Fruit fly (Drosophila melanogaster) whole organism, embryonic: Measurements from ENCODE around the gene trbd.

ENCODE experiments used
- Antp ChIP-seq: fragments of 200-800 bp; sonication (Bioruptor generic); optimal IDR thresholded peaks from 3 replicates; lab custom pipeline; 2016; ENCODE audit warnings: missing biosample characterization, missing genetic modification characterization
- Atf-2 ChIP-seq: fragments of 200-800 bp; sonication (Bioruptor generic); optimal IDR thresholded peaks from 2 replicates; lab custom pipeline; 2016; ENCODE audit warnings: missing biosample characterization, missing genetic modification characterization
- CG10267 ChIP-seq: fragments of 200-800 bp; sonication (Bioruptor generic); optimal IDR thresholded peaks from 2 replicates; lab custom pipeline; 2018; ENCODE audit warnings: missing biosample characterization, mild to moderate bottlenecking, missing genetic modification characterization, moderate library complexity
- CG10366 ChIP-seq: fragments of 200-800 bp; sonication (Bioruptor generic); IDR thresholded peaks from 2 replicates; pipeline ENCODE4 v1.3.6; 2022; ENCODE audit warnings: missing biosample characterization, missing genetic modification characterization
- CG10543 ChIP-seq: fragments of 200-800 bp; sonication (Bioruptor generic); optimal IDR thresholded peaks from 3 replicates; lab custom pipeline; 2017; ENCODE audit warnings: missing biosample characterization, mild to moderate bottlenecking, missing genetic modification characterization, moderate library complexity
- CG11723 ChIP-seq: fragments of 200-800 bp; sonication (Bioruptor generic); optimal IDR thresholded peaks from 2 replicates; lab custom pipeline; 2017; ENCODE audit warnings: missing biosample characterization, mild to moderate bottlenecking, missing genetic modification characterization
- CG12155 ChIP-seq: fragments of 200-800 bp; sonication (Bioruptor generic); optimal IDR thresholded peaks from 3 replicates; lab custom pipeline; 2016; ENCODE audit warnings: missing biosample characterization, missing genetic modification characterization
- CG13123 ChIP-seq: fragments of 200-800 bp; sonication (Bioruptor generic); optimal IDR thresholded peaks from 2 replicates; lab custom pipeline; 2016; ENCODE audit warnings: missing biosample characterization, missing genetic modification characterization
- CG13296 ChIP-seq: fragments of 200-800 bp; sonication (Bioruptor generic); optimal IDR thresholded peaks from 3 replicates; lab custom pipeline; 2018; ENCODE audit warnings: missing biosample characterization, mild to moderate bottlenecking, missing genetic modification characterization
- CG13624 ChIP-seq: fragments of 200-800 bp; sonication (Bioruptor generic); optimal IDR thresholded peaks from 2 replicates; lab custom pipeline; 2016; ENCODE audit warnings: missing biosample characterization, missing genetic modification characterization
- CG13894 ChIP-seq: fragments of 200-800 bp; sonication (Bioruptor generic); optimal IDR thresholded peaks from 3 replicates; lab custom pipeline; 2018; ENCODE audit warnings: missing biosample characterization, mild to moderate bottlenecking, missing genetic modification characterization, moderate library complexity
- CG14710 ChIP-seq: fragments of 200-800 bp; sonication (Bioruptor generic); optimal IDR thresholded peaks from 3 replicates; lab custom pipeline; 2019; ENCODE audit warnings: missing biosample characterization, mild to moderate bottlenecking, missing genetic modification characterization, moderate library complexity
- CG15011 ChIP-seq: fragments of 200-800 bp; sonication (Bioruptor generic); optimal IDR thresholded peaks from 3 replicates; lab custom pipeline; 2018; ENCODE audit warnings: missing biosample characterization, mild to moderate bottlenecking, missing genetic modification characterization
- CG1529 ChIP-seq: fragments of 200-800 bp; sonication (Bioruptor generic); optimal IDR thresholded peaks from 3 replicates; lab custom pipeline; 2018; ENCODE audit warnings: missing biosample characterization, missing genetic modification characterization
- CG1647 ChIP-seq: fragments of 200-800 bp; sonication (Bioruptor generic); optimal IDR thresholded peaks from 3 replicates; lab custom pipeline; 2016; ENCODE audit warnings: missing biosample characterization, missing genetic modification characterization
- CG16815 ChIP-seq: fragments of 200-800 bp; sonication (Bioruptor generic); optimal IDR thresholded peaks from 3 replicates; lab custom pipeline; 2017; ENCODE audit warnings: missing biosample characterization, mild to moderate bottlenecking, missing genetic modification characterization
- CG16863 ChIP-seq: fragments of 200-800 bp; sonication (Bioruptor generic); optimal IDR thresholded peaks from 3 replicates; lab custom pipeline; 2016; ENCODE audit warnings: missing biosample characterization, missing genetic modification characterization
- CG17359 ChIP-seq: fragments of 200-800 bp; sonication (Bioruptor generic); optimal IDR thresholded peaks from 3 replicates; lab custom pipeline; 2018; ENCODE audit warnings: missing biosample characterization, mild to moderate bottlenecking, missing genetic modification characterization, moderate library complexity
- CG17612 ChIP-seq: fragments of 200-800 bp; sonication (Bioruptor generic); IDR thresholded peaks from 2 replicates; pipeline ENCODE4 v1.3.6; 2022; ENCODE audit warnings: missing biosample characterization, missing genetic modification characterization
- CG18619 ChIP-seq: fragments of 200-800 bp; sonication (Bioruptor generic); optimal IDR thresholded peaks from 3 replicates; lab custom pipeline; 2017; ENCODE audit warnings: missing biosample characterization, mild to moderate bottlenecking, missing genetic modification characterization
- CG2202 ChIP-seq: fragments of 200-800 bp; sonication (Bioruptor generic); optimal IDR thresholded peaks from 2 replicates; lab custom pipeline; 2018; ENCODE audit warnings: missing biosample characterization, mild to moderate bottlenecking, missing genetic modification characterization
- CG3407 ChIP-seq: fragments of 200-800 bp; sonication (Bioruptor generic); optimal IDR thresholded peaks from 2 replicates; lab custom pipeline; 2018; ENCODE audit warnings: missing biosample characterization, mild to moderate bottlenecking, missing genetic modification characterization
- CG4282 ChIP-seq: fragments of 200-800 bp; sonication (Bioruptor generic); optimal IDR thresholded peaks from 2 replicates; lab custom pipeline; 2016; ENCODE audit warnings: missing biosample characterization, missing genetic modification characterization
- CG4707 ChIP-seq: fragments of 200-800 bp; sonication (Bioruptor generic); optimal IDR thresholded peaks from 2 replicates; lab custom pipeline; 2018; ENCODE audit warnings: missing biosample characterization, mild to moderate bottlenecking, missing genetic modification characterization, moderate library complexity
- CG6175 ChIP-seq: fragments of 200-800 bp; sonication (Bioruptor generic); IDR thresholded peaks from 3 replicates; pipeline ENCODE4 v1.3.6; 2022; ENCODE audit warnings: missing biosample characterization, missing genetic modification characterization
- CG6272 ChIP-seq: fragments of 200-800 bp; sonication (Bioruptor generic); IDR thresholded peaks from 2 replicates; pipeline ENCODE4 v1.3.6; 2022; ENCODE audit warnings: missing biosample characterization, missing genetic modification characterization
- CG6765 ChIP-seq: fragments of 200-800 bp; sonication (Bioruptor generic); optimal IDR thresholded peaks from 3 replicates; lab custom pipeline; 2017; ENCODE audit warnings: missing biosample characterization, mild to moderate bottlenecking, missing genetic modification characterization
- CG8765 ChIP-seq: fragments of 200-800 bp; sonication (Bioruptor generic); IDR thresholded peaks from 2 replicates; pipeline ENCODE4 v1.3.6; 2022; ENCODE audit warnings: missing biosample characterization, missing genetic modification characterization
- CHES-1-like ChIP-seq: fragments of 200-800 bp; sonication (Bioruptor generic); optimal IDR thresholded peaks from 2 replicates; lab custom pipeline; 2016; ENCODE audit warnings: missing biosample characterization, missing genetic modification characterization
- CTCF ChIP-seq: fragments of 200-800 bp; sonication (Bioruptor generic); optimal IDR thresholded peaks from 2 replicates; lab custom pipeline; 2017; ENCODE audit warnings: missing biosample characterization, mild to moderate bottlenecking, missing genetic modification characterization, moderate library complexity
- CkIIα-i1 ChIP-seq: fragments of 200-800 bp; sonication (Bioruptor generic); IDR thresholded peaks from 2 replicates; pipeline ENCODE4 v1.3.6; 2022; ENCODE audit warnings: missing biosample characterization, missing genetic modification characterization
- Doc2 ChIP-seq: fragments of 200-800 bp; sonication (Bioruptor generic); IDR thresholded peaks from 2 replicates; pipeline ENCODE4 v1.3.6; 2022; ENCODE audit warnings: missing biosample characterization, missing genetic modification characterization
- Ets65A ChIP-seq: fragments of 200-800 bp; sonication (Bioruptor generic); peaks from one replicate; lab custom pipeline; 2016; ENCODE audit warnings: missing biosample characterization, missing genetic modification characterization
- HLH54F ChIP-seq: fragments of 200-800 bp; sonication (Bioruptor generic); optimal IDR thresholded peaks from 3 replicates; lab custom pipeline; 2016; ENCODE audit warnings: missing biosample characterization, missing genetic modification characterization
- Hand ChIP-seq: fragments of 200-800 bp; sonication (Bioruptor generic); optimal IDR thresholded peaks from 2 replicates; lab custom pipeline; 2017; ENCODE audit warnings: mild to moderate bottlenecking, missing biosample characterization, missing genetic modification reagents, missing genetic modification characterization
- Hmr ChIP-seq: fragments of 200-800 bp; sonication (Bioruptor generic); optimal IDR thresholded peaks from 3 replicates; lab custom pipeline; 2017; ENCODE audit warnings: mild to moderate bottlenecking, missing biosample characterization, missing genetic modification reagents, missing genetic modification characterization
- Mes4 ChIP-seq: fragments of 200-800 bp; sonication (Bioruptor generic); optimal IDR thresholded peaks from 2 replicates; lab custom pipeline; 2016; ENCODE audit warnings: missing biosample characterization, missing genetic modification characterization
- Pdp1 ChIP-seq, 2 experiments: fragments of 200-800 bp; sonication (Bioruptor generic); optimal IDR thresholded peaks; 3 replicates each; lab custom pipeline; 2016; ENCODE audit warnings: missing biosample characterization in 2 of 2, missing genetic modification characterization in 2 of 2, mild to moderate bottlenecking in 1 of 2, moderate library complexity in 1 of 2
- Trl ChIP-seq, 3 experiments: fragments of >200 bp in 2 of 3; fragments of 200-800 bp in 1 of 3; sonication (Bioruptor generic) in 1 of 3; optimal IDR thresholded peaks; 2 replicates in 1 of 3; 3 replicates in 2 of 3; lab custom pipeline; 2016 to 2017; ENCODE audit warnings: missing biosample characterization in 1 of 3, missing genetic modification characterization in 1 of 3
- Xrp1 ChIP-seq: fragments of 200-800 bp; sonication (Bioruptor generic); IDR thresholded peaks from 2 replicates; pipeline ENCODE4 v1.3.6; 2022; ENCODE audit warnings: missing biosample characterization, missing genetic modification characterization
- caup ChIP-seq: fragments of 200-800 bp; sonication (Bioruptor generic); optimal IDR thresholded peaks from 3 replicates; lab custom pipeline; 2017; ENCODE audit warnings: missing biosample characterization, mild to moderate bottlenecking, missing genetic modification characterization, moderate library complexity; ENCODE audit not compliant: severe bottlenecking
- chm ChIP-seq: fragments of 200-800 bp; sonication (Bioruptor generic); IDR thresholded peaks from 2 replicates; pipeline ENCODE4 v1.3.6; 2022; ENCODE audit warnings: missing biosample characterization, missing genetic modification characterization
- fu2 ChIP-seq: fragments of 200-800 bp; sonication (Bioruptor generic); optimal IDR thresholded peaks from 2 replicates; lab custom pipeline; 2016; ENCODE audit warnings: missing biosample characterization, missing genetic modification characterization
- gsb-n ChIP-seq: fragments of 200-800 bp; sonication (Bioruptor generic); optimal IDR thresholded peaks from 3 replicates; lab custom pipeline; 2018; ENCODE audit warnings: missing biosample characterization, mild to moderate bottlenecking, missing genetic modification characterization
- kni ChIP-seq: fragments of 200-800 bp; sonication (Bioruptor generic); optimal IDR thresholded peaks from 3 replicates; lab custom pipeline; 2017; ENCODE audit warnings: mild to moderate bottlenecking, missing biosample characterization, missing genetic modification reagents, missing genetic modification characterization
- lbe ChIP-seq: fragments of 200-800 bp; sonication (Bioruptor generic); optimal IDR thresholded peaks from 2 replicates; lab custom pipeline; 2016; ENCODE audit warnings: missing biosample characterization, mild to moderate bottlenecking, missing genetic modification characterization
- nerfin-2 ChIP-seq: fragments of 200-800 bp; sonication (Bioruptor generic); IDR thresholded peaks from 2 replicates; pipeline ENCODE4 v1.3.6; 2022; ENCODE audit warnings: missing biosample characterization, missing genetic modification characterization; ENCODE audit not compliant: partially characterized antibody
- otp ChIP-seq: fragments of 200-800 bp; sonication (Bioruptor generic); IDR thresholded peaks from 3 replicates; pipeline ENCODE4, ENCODE4 v1.3.6; 2022; ENCODE audit warnings: missing biosample characterization, missing genetic modification characterization
- ro ChIP-seq: fragments of 200-800 bp; sonication (Bioruptor generic); IDR thresholded peaks from 2 replicates; pipeline ENCODE4 v1.3.6; 2022; ENCODE audit warnings: missing biosample characterization, missing genetic modification characterization
- sima ChIP-seq: fragments of 200-800 bp; sonication (Bioruptor generic); optimal IDR thresholded peaks from 2 replicates; lab custom pipeline; 2016; ENCODE audit warnings: missing biosample characterization, missing genetic modification characterization
- so ChIP-seq: fragments of 200-800 bp; sonication (Bioruptor generic); IDR thresholded peaks from 3 replicates; pipeline ENCODE4 v1.3.6; 2022; ENCODE audit warnings: missing biosample characterization, missing genetic modification characterization
- trem ChIP-seq: fragments of 200-800 bp; optimal IDR thresholded peaks from 3 replicates; lab custom pipeline; 2019; ENCODE audit warnings: missing biosample characterization, mild to moderate bottlenecking, missing genetic modification characterization, moderate library complexity

trbd gene

dm6 chr3R:9702567-9702966, 8.3 kb downstream of the trbd start (continued):
- TF ChIP-seq otp: no peak
- TF ChIP-seq Pdp1 (GFP tag; optimal IDR thresholded peaks at IDR 0.05; lab: Kevin White, UChicago): peak; percentile 83 to 84
- TF ChIP-seq fu2 (GFP tag; lab: Kevin White, UChicago): peak; percentile 69
- TF ChIP-seq CG14710 (tag; lab: Kevin White, UChicago): peak; percentile 82
- TF ChIP-seq sima: peak; percentile 67
- TF ChIP-seq CG12155 (GFP tag; lab: Kevin White, UChicago): peak; percentile 77
- TF ChIP-seq CG15011 (GFP tag; lab: Kevin White, UChicago): peak; percentile 86
- TF ChIP-seq CG10267 (tag; lab: Kevin White, UChicago): peak; percentile 79
- peak; percentile 84 for TF ChIP-seq HLH54F (GFP tag; lab: Kevin White, UChicago)
- no peak for TF ChIP-seq CG10366 (GFP tag; lab: Robert Waterston, UW)
- no peak for TF ChIP-seq ro (GFP tag; lab: Robert Waterston, UW)
- peak; percentile 85 for TF ChIP-seq CG1529 (GFP tag; lab: Kevin White, UChicago)
- no peak for TF ChIP-seq CkIIα-i1 (GFP tag; lab: Robert Waterston, UW)
- TF ChIP-seq so (GFP tag; lab: Robert Waterston, UW): no peak
- peak; percentile 85 for TF ChIP-seq CG6765
- TF ChIP-seq CG13296 (GFP tag; lab: Kevin White, UChicago): peak; percentile 87
- TF ChIP-seq CHES-1-like: peak; percentile 79
- no peak for TF ChIP-seq CG17612
- peak; percentile 86 for TF ChIP-seq CG16863 (GFP tag; lab: Kevin White, UChicago)
- peak; percentile 72 for TF ChIP-seq Mes4 (GFP tag; lab: Kevin White, UChicago)
- TF ChIP-seq gsb-n (tag; lab: Kevin White, UChicago): peak; percentile 79
- peak; percentile 73 for TF ChIP-seq Hand (GFP tag; lab: Kevin White, UChicago)
- TF ChIP-seq caup (GFP tag; lab: Kevin White, UChicago): peak; percentile 87
- TF ChIP-seq kni (GFP tag; lab: Kevin White, UChicago): peak; percentile 12
- TF ChIP-seq CG3407 (GFP tag; lab: Kevin White, UChicago): peak; percentile 82
- TF ChIP-seq CG2202 (tag; lab: Kevin White, UChicago): peak; percentile 81
- TF ChIP-seq trem (tag; lab: Kevin White, UChicago): peak; percentile 83
- TF ChIP-seq CG10543 (GFP tag; lab: Kevin White, UChicago): peak; percentile 42
- no peak for TF ChIP-seq Doc2 (GFP tag; lab: Robert Waterston, UW)
- TF ChIP-seq Trl (optimal IDR thresholded peaks at IDR 0.05; lab: Kevin White, UChicago): no peak
- TF ChIP-seq Trl (GFP tag; optimal IDR thresholded peaks at IDR 0.05; lab: Kevin White, UChicago): peak; percentile 81
- TF ChIP-seq CTCF (GFP tag; lab: Kevin White, UChicago): peak; percentile 54
- no peak for TF ChIP-seq nerfin-2 (GFP tag; lab: Robert Waterston, UW)
- peak; percentile 49 for TF ChIP-seq CG4282 (GFP tag; lab: Kevin White, UChicago)
- peak; percentile 95 for TF ChIP-seq CG17359 (tag; lab: Kevin White, UChicago)
- no peak for TF ChIP-seq Xrp1 (GFP tag; lab: Robert Waterston, UW)
- peak; percentile 78 for TF ChIP-seq CG1647
- TF ChIP-seq Antp (GFP tag; lab: Kevin White, UChicago): peak; percentile 71
- TF ChIP-seq CG4707 (GFP tag; lab: Kevin White, UChicago): peak; percentile 81
- no peak for TF ChIP-seq CG6175
- TF ChIP-seq CG8765: no peak
- peak; percentile 87 for TF ChIP-seq CG13624 (GFP tag; lab: Kevin White, UChicago)
- peak; percentile 73 for TF ChIP-seq CG13123
- TF ChIP-seq CG11723: peak; percentile 84
- TF ChIP-seq chm: no peak
- TF ChIP-seq Ets65A (GFP tag; lab: Kevin White, UChicago): peak; percentile 95
- peak; percentile 82 for TF ChIP-seq CG6272 (GFP tag; lab: Robert Waterston, UW)
- peak; percentile 58 for TF ChIP-seq lbe
- TF ChIP-seq CG16815 (GFP tag; lab: Kevin White, UChicago): peak; percentile 62
- TF ChIP-seq CG18619 (GFP tag; lab: Kevin White, UChicago): peak; percentile 89
- peak; percentile 93 for TF ChIP-seq Hmr (GFP tag; lab: Kevin White, UChicago)
- TF ChIP-seq CG13894: peak; percentile 70
- TF ChIP-seq Atf-2 (GFP tag; lab: Kevin White, UChicago): peak; percentile 84
